Worm (Caenorhabditis elegans) whole organism, L1 larva: Measurements from ENCODE around the gene W08F4.1.

Experiments
- C16A3.4 ChIP-seq: fragments of 150-350 bp; optimal IDR thresholded peaks from 2 replicates; lab custom pipeline; 2014; ENCODE audit warnings: missing biosample characterization, missing genetic modification characterization
- F16B12.6 ChIP-seq: fragments of 150-350 bp; optimal IDR thresholded peaks from 2 replicates; lab custom pipeline; 2014; ENCODE audit warnings: missing biosample characterization, missing genetic modification characterization
- Y116A8C.19 ChIP-seq: sonication (generic microtip); optimal IDR thresholded peaks from 2 replicates; lab custom pipeline; 2016; ENCODE audit warnings: missing compliant biosample characterization, missing genetic modification characterization, borderline replicate concordance
- alr-1 ChIP-seq: fragments of 200-800 bp; sonication (Bioruptor generic); optimal IDR thresholded peaks from 2 replicates; lab custom pipeline; 2018; ENCODE audit warnings: borderline replicate concordance, mild to moderate bottlenecking, missing genetic modification characterization, missing compliant biosample characterization
- ceh-63 ChIP-seq: fragments of 200-800 bp; sonication (Bioruptor generic); optimal IDR thresholded peaks from 2 replicates; lab custom pipeline; 2018; ENCODE audit warnings: mild to moderate bottlenecking, missing genetic modification characterization, missing compliant biosample characterization
- ceh-8 ChIP-seq: fragments of 200-800 bp; sonication (Bioruptor generic); optimal IDR thresholded peaks from 2 replicates; lab custom pipeline; 2018; ENCODE audit warnings: mild to moderate bottlenecking, missing genetic modification characterization, moderate library complexity, missing compliant biosample characterization
- ceh-82 ChIP-seq, 3 experiments: fragments of 150-350 bp in 1 of 3; sonication (generic microtip) in 2 of 3; optimal IDR thresholded peaks; 2 replicates each; lab custom pipeline; 2014 to 2017; ENCODE audit warnings: missing biosample characterization in 3 of 3, missing genetic modification characterization in 3 of 3
- ceh-90 ChIP-seq: sonication (generic microtip); optimal IDR thresholded peaks from 2 replicates; lab custom pipeline; 2016; ENCODE audit warnings: missing genetic modification characterization, missing compliant biosample characterization
- dpl-1 ChIP-seq, 3 experiments: fragments of 150-350 bp in 2 of 3; sonication (generic microtip) in 1 of 3; optimal IDR thresholded peaks; 2 replicates each; lab custom pipeline; 2014 to 2017; ENCODE audit warnings: missing biosample characterization in 3 of 3, missing genetic modification characterization in 3 of 3, missing genetic modification reagents in 3 of 3
- dsc-1 ChIP-seq: sonication (generic microtip); optimal IDR thresholded peaks from 2 replicates; lab custom pipeline; 2016; ENCODE audit warnings: mild to moderate bottlenecking, missing genetic modification characterization, missing compliant biosample characterization
- efl-1 ChIP-seq, 4 experiments: fragments of 150-350 bp; optimal IDR thresholded peaks in 3 of 4; peaks in 1 of 4; 1 replicate in 1 of 4; 2 replicates in 3 of 4; lab custom pipeline; 2014; ENCODE audit warnings: missing biosample characterization in 2 of 4, missing genetic modification characterization in 2 of 4, missing genetic modification reagents in 2 of 4
- egl-27 ChIP-seq, 2 experiments: fragments of 150-350 bp in 1 of 2; sonication (generic microtip); optimal IDR thresholded peaks; 3 replicates each; lab custom pipeline; 2017 to 2018; ENCODE audit warnings: missing biosample characterization in 2 of 2, missing genetic modification characterization in 2 of 2, missing genetic modification reagents in 2 of 2
- elt-2 ChIP-seq: sonication (generic microtip); optimal IDR thresholded peaks from 2 replicates; lab custom pipeline; 2016; ENCODE audit warnings: missing genetic modification characterization, mild to moderate bottlenecking, inconsistent platforms, missing compliant biosample characterization, missing genetic modification reagents
- ets-5 ChIP-seq: fragments of 200-800 bp; sonication (Bioruptor generic); IDR thresholded peaks from 2 replicates; pipeline ENCODE4 v1.3.6; 2022; ENCODE audit warnings: missing genetic modification characterization, missing compliant biosample characterization
- fkh-10 ChIP-seq: sonication (generic microtip); optimal IDR thresholded peaks from 2 replicates; lab custom pipeline; 2017; ENCODE audit warnings: missing biosample characterization, missing genetic modification reagents, missing genetic modification characterization
- fkh-8 ChIP-seq: sonication (generic microtip); optimal IDR thresholded peaks from 2 replicates; lab custom pipeline; 2016; ENCODE audit warnings: mild to moderate bottlenecking, missing genetic modification characterization, missing compliant biosample characterization
- fos-1 ChIP-seq: fragments of 150-350 bp; optimal IDR thresholded peaks from 2 replicates; lab custom pipeline; 2014; ENCODE audit warnings: missing biosample characterization, missing genetic modification characterization
- grh-1 ChIP-seq: fragments of 200-800 bp; sonication (Bioruptor generic); IDR thresholded peaks from 2 replicates; pipeline ENCODE4 v1.3.6; 2022; ENCODE audit warnings: missing genetic modification reagents, missing genetic modification characterization, missing compliant biosample characterization
- hlh-17 ChIP-seq: fragments of 200-800 bp; sonication (Bioruptor generic); optimal IDR thresholded peaks from 2 replicates; lab custom pipeline; 2018; ENCODE audit warnings: missing genetic modification characterization, mild to moderate bottlenecking, missing compliant biosample characterization, moderate library complexity, borderline replicate concordance
- irx-1 ChIP-seq: sonication (generic microtip); optimal IDR thresholded peaks from 2 replicates; lab custom pipeline; 2016; ENCODE audit warnings: missing genetic modification characterization, missing compliant biosample characterization
- isw-1 ChIP-seq: fragments of 200-800 bp; sonication (Bioruptor generic); IDR thresholded peaks from 2 replicates; pipeline ENCODE4 v1.3.6; 2022; ENCODE audit warnings: missing genetic modification characterization, missing compliant biosample characterization
- jun-1 ChIP-seq: fragments of 150-350 bp; optimal IDR thresholded peaks from 2 replicates; lab custom pipeline; 2014; ENCODE audit warnings: missing biosample characterization, missing genetic modification reagents, missing genetic modification characterization
- lin-35 ChIP-seq, 2 experiments: fragments of 150-350 bp; optimal IDR thresholded peaks; 2 replicates each; lab custom pipeline; 2014; ENCODE audit warnings: missing biosample characterization in 2 of 2, missing genetic modification characterization in 2 of 2, missing genetic modification reagents in 2 of 2
- lin-39 ChIP-seq: fragments of 150-350 bp; optimal IDR thresholded peaks from 2 replicates; lab custom pipeline; 2014; ENCODE audit warnings: missing biosample characterization, missing genetic modification reagents, missing genetic modification characterization
- lir-3 ChIP-seq: sonication (generic microtip); optimal IDR thresholded peaks from 2 replicates; lab custom pipeline; 2016; ENCODE audit warnings: mild to moderate bottlenecking, missing genetic modification characterization, moderate library complexity, missing compliant biosample characterization; ENCODE audit not compliant: poor library complexity
- lsy-2 ChIP-seq, 2 experiments: fragments of 150-350 bp; optimal IDR thresholded peaks; 2 replicates each; lab custom pipeline; 2014; ENCODE audit warnings: missing biosample characterization in 2 of 2, missing genetic modification characterization in 2 of 2
- mab-9 ChIP-seq: fragments of 200-800 bp; sonication (Bioruptor generic); IDR thresholded peaks from 2 replicates; pipeline ENCODE4 v1.3.6; 2022; ENCODE audit warnings: missing genetic modification reagents, missing genetic modification characterization, missing compliant biosample characterization
- mep-1 ChIP-seq: fragments of 150-350 bp; optimal IDR thresholded peaks from 2 replicates; lab custom pipeline; 2014; ENCODE audit warnings: missing biosample characterization, missing genetic modification characterization
- nhr-12 ChIP-seq: sonication (generic microtip); optimal IDR thresholded peaks from 2 replicates; lab custom pipeline; 2017; ENCODE audit warnings: missing biosample characterization, missing genetic modification characterization
- nhr-19 ChIP-seq: fragments of 200-800 bp; sonication (Bioruptor generic); conservative IDR thresholded peaks from 2 replicates; pipeline ENCODE4 v1.3.6; 2022; ENCODE audit warnings: missing genetic modification characterization, missing compliant biosample characterization
- nhr-20 ChIP-seq: sonication (generic microtip); optimal IDR thresholded peaks from 2 replicates; lab custom pipeline; 2016; ENCODE audit warnings: mild to moderate bottlenecking, missing genetic modification characterization, missing compliant biosample characterization
- nhr-237 ChIP-seq: fragments of 150-350 bp; optimal IDR thresholded peaks from 2 replicates; lab custom pipeline; 2014; ENCODE audit warnings: missing biosample characterization, missing genetic modification characterization
- nhr-47 ChIP-seq: sonication (generic microtip); optimal IDR thresholded peaks from 2 replicates; lab custom pipeline; 2016; ENCODE audit warnings: mild to moderate bottlenecking, missing genetic modification characterization, moderate library complexity, missing compliant biosample characterization
- nhr-85 ChIP-seq: sonication (generic microtip); peaks from one replicate; lab custom pipeline; 2016; ENCODE audit warnings: missing genetic modification characterization, inconsistent platforms, missing compliant biosample characterization
- nhr-90 ChIP-seq: sonication (generic microtip); optimal IDR thresholded peaks from 2 replicates; lab custom pipeline; 2016; ENCODE audit warnings: mild to moderate bottlenecking, missing genetic modification characterization, missing compliant biosample characterization; ENCODE audit not compliant: poor library complexity
- pag-3 ChIP-seq: sonication (generic microtip); optimal IDR thresholded peaks from 2 replicates; lab custom pipeline; 2017; ENCODE audit warnings: missing genetic modification characterization, mild to moderate bottlenecking, missing compliant biosample characterization, antibody characterized with exemption, borderline replicate concordance; ENCODE audit not compliant: insufficient read depth
- pax-3 ChIP-seq: fragments of 200-800 bp; sonication (Bioruptor generic); optimal IDR thresholded peaks from 2 replicates; lab custom pipeline; 2018; ENCODE audit warnings: mild to moderate bottlenecking, missing genetic modification characterization, moderate library complexity, missing compliant biosample characterization
- skn-1 ChIP-seq: fragments of 150-350 bp; optimal IDR thresholded peaks from 2 replicates; lab custom pipeline; 2014; ENCODE audit warnings: missing biosample characterization, missing genetic modification characterization
- snu-23 ChIP-seq: sonication (generic microtip); optimal IDR thresholded peaks from 2 replicates; lab custom pipeline; 2016; ENCODE audit warnings: missing genetic modification characterization, missing compliant biosample characterization
- sox-4 ChIP-seq: sonication (generic microtip); optimal IDR thresholded peaks from 2 replicates; lab custom pipeline; 2016; ENCODE audit warnings: missing genetic modification characterization, missing compliant biosample characterization
- sptf-1 ChIP-seq: fragments of 150-350 bp; optimal IDR thresholded peaks from 2 replicates; lab custom pipeline; 2014; ENCODE audit warnings: missing biosample characterization, missing genetic modification characterization
- sup-37 ChIP-seq: fragments of 200-800 bp; sonication (Bioruptor generic); optimal IDR thresholded peaks from 2 replicates; lab custom pipeline; 2018; ENCODE audit warnings: mild to moderate bottlenecking, missing genetic modification characterization, missing compliant biosample characterization
- swsn-7 ChIP-seq: sonication (generic microtip); optimal IDR thresholded peaks from 2 replicates; lab custom pipeline; 2016; ENCODE audit warnings: missing genetic modification characterization, missing compliant biosample characterization
- tbx-2 ChIP-seq: sonication (generic microtip); optimal IDR thresholded peaks from 2 replicates; lab custom pipeline; 2016; ENCODE audit warnings: missing genetic modification characterization, missing compliant biosample characterization
- tlp-1 ChIP-seq: fragments of 150-350 bp; optimal IDR thresholded peaks from 2 replicates; lab custom pipeline; 2014; ENCODE audit warnings: missing biosample characterization, missing genetic modification characterization
- unc-62 ChIP-seq: fragments of 150-350 bp; optimal IDR thresholded peaks from 2 replicates; lab custom pipeline; 2014; ENCODE audit warnings: missing biosample characterization, missing genetic modification reagents, missing genetic modification characterization
- unc-86 ChIP-seq: sonication (generic microtip); optimal IDR thresholded peaks from 2 replicates; lab custom pipeline; 2016; ENCODE audit warnings: missing genetic modification characterization, missing compliant biosample characterization
- unc-98 ChIP-seq: fragments of 200-800 bp; sonication (Bioruptor generic); IDR thresholded peaks from 2 replicates; pipeline ENCODE4 v1.3.6; 2022; ENCODE audit warnings: missing genetic modification characterization, missing compliant biosample characterization
- vab-15 ChIP-seq: sonication (generic microtip); optimal IDR thresholded peaks from 2 replicates; lab custom pipeline; 2017; ENCODE audit warnings: missing genotype, mild to moderate bottlenecking, missing genetic modification characterization, missing compliant biosample characterization
- xbp-1 ChIP-seq: sonication (generic microtip); optimal IDR thresholded peaks from 2 replicates; lab custom pipeline; 2016; ENCODE audit warnings: missing genetic modification characterization, missing compliant biosample characterization
- zag-1 ChIP-seq: fragments of 150-350 bp; optimal IDR thresholded peaks from 2 replicates; lab custom pipeline; 2014; ENCODE audit warnings: missing biosample characterization, missing genetic modification characterization
- ztf-11 ChIP-seq, 2 experiments: sonication (generic microtip); optimal IDR thresholded peaks; 2 replicates each; lab custom pipeline; 2016 to 2017; ENCODE audit warnings: missing genetic modification characterization in 2 of 2, missing biosample characterization in 1 of 2, missing compliant biosample characterization in 1 of 2

Gene W08F4.1

ce11 chrII:625926-626325 lies 32.6 kb downstream of the W08F4.1 start:
- TF ChIP-seq alr-1 (tag; lab: Kevin White, UChicago), result no peak
- TF ChIP-seq xbp-1 (tag; lab: Kevin White, UChicago), result no peak
- no peak for TF ChIP-seq nhr-47 (tag; lab: Kevin White, UChicago)
- TF ChIP-seq dpl-1 (GFP tag; optimal IDR thresholded peaks at IDR 0.05; lab: Kevin White, UChicago), result peak; percentile 15 to 46 (median 44)
- no peak for TF ChIP-seq pax-3 (tag; lab: Kevin White, UChicago)
- no peak for TF ChIP-seq unc-86 (tag; lab: Kevin White, UChicago)
- TF ChIP-seq hlh-17 (GFP tag; lab: Kevin White, UChicago), result no peak
- no peak for TF ChIP-seq fkh-8 (tag; lab: Kevin White, UChicago)
- TF ChIP-seq efl-1 (optimal IDR thresholded peaks at IDR 0.05; lab: Kevin White, UChicago), result peak; percentile 63 to 68
- TF ChIP-seq efl-1 (GFP tag; optimal IDR thresholded peaks at IDR 0.05 in 1 of 2; lab: Kevin White, UChicago), result peak; percentile 31 to 90
- TF ChIP-seq grh-1 (GFP tag; lab: Robert Waterston, UW), result peak; percentile 57; the same call in 1 of the 2 replicates
- peak in 1 of 2 experiments; percentile 59 for TF ChIP-seq lsy-2 (tag; optimal IDR thresholded peaks at IDR 0.05; lab: Kevin White, UChicago)
- TF ChIP-seq fkh-10 (GFP tag; lab: Kevin White, UChicago), result no peak
- no peak for TF ChIP-seq skn-1 (tag; lab: Kevin White, UChicago)
- TF ChIP-seq irx-1 (tag; lab: Kevin White, UChicago), result no peak
- peak; percentile 59 for TF ChIP-seq nhr-90
- peak; percentile 89 for TF ChIP-seq nhr-85 (tag; lab: Kevin White, UChicago)
- TF ChIP-seq tlp-1 (tag; lab: Kevin White, UChicago), result no peak
- TF ChIP-seq C16A3.4 (tag; lab: Kevin White, UChicago), result no peak
- TF ChIP-seq sptf-1 (tag; lab: Kevin White, UChicago), result no peak
- peak; percentile 49; the same call in 1 of the 2 replicates for TF ChIP-seq nhr-19 (GFP tag; lab: Robert Waterston, UW)
- no peak for TF ChIP-seq Y116A8C.19 (tag; lab: Kevin White, UChicago)
- no peak for TF ChIP-seq nhr-12
- TF ChIP-seq ceh-90 (tag; lab: Kevin White, UChicago), result no peak
- no peak for TF ChIP-seq vab-15 (tag; lab: Kevin White, UChicago)
- no peak for TF ChIP-seq unc-62
- TF ChIP-seq fos-1 (tag; lab: Kevin White, UChicago), result no peak
- TF ChIP-seq egl-27 (tag; optimal IDR thresholded peaks at IDR 0.05; lab: Kevin White, UChicago), result no peak
- no peak for TF ChIP-seq nhr-237 (tag; lab: Kevin White, UChicago)
- peak; percentile 5 for TF ChIP-seq lir-3
- peak; percentile 60 for TF ChIP-seq swsn-7 (tag; lab: Kevin White, UChicago)
- peak; percentile 29 to 59 for TF ChIP-seq lin-35 (GFP tag; optimal IDR thresholded peaks at IDR 0.05; lab: Kevin White, UChicago)
- no peak for TF ChIP-seq lin-39
- no peak for TF ChIP-seq jun-1 (tag; lab: Kevin White, UChicago)
- no peak for TF ChIP-seq ceh-63
- TF ChIP-seq pag-3, result peak; percentile 33
- TF ChIP-seq snu-23, result peak; percentile 79
- no peak for TF ChIP-seq mab-9 (GFP tag; lab: Robert Waterston, UW)
- TF ChIP-seq ceh-8, result no peak
- peak; percentile 63 for TF ChIP-seq nhr-20 (tag; lab: Kevin White, UChicago)
- peak; percentile 41; the same call in 1 of the 2 replicates for TF ChIP-seq unc-98
- no peak for TF ChIP-seq ztf-11 (tag; optimal IDR thresholded peaks at IDR 0.05; lab: Kevin White, UChicago)
- TF ChIP-seq zag-1 (tag; lab: Kevin White, UChicago), result no peak
- peak; percentile 36 for TF ChIP-seq F16B12.6
- TF ChIP-seq isw-1 (GFP tag; lab: Robert Waterston, UW), result no peak
- peak; percentile 56 for TF ChIP-seq dsc-1
- no peak for TF ChIP-seq elt-2 (tag; lab: Kevin White, UChicago)
- TF ChIP-seq sox-4 (tag; lab: Kevin White, UChicago), result no peak
- TF ChIP-seq ceh-82 (tag; optimal IDR thresholded peaks at IDR 0.05; lab: Kevin White, UChicago), result no peak
- TF ChIP-seq sup-37 (GFP tag; lab: Kevin White, UChicago), result no peak
- no peak for TF ChIP-seq ets-5 (GFP tag; lab: Robert Waterston, UW)
- peak; percentile 64 for TF ChIP-seq mep-1 (tag; lab: Kevin White, UChicago)
- peak; percentile 43 for TF ChIP-seq tbx-2
